Fruit fly (Drosophila melanogaster): ENCODE measurements around the gene CG15005.

The CG15005 gene

dm6 chr3L:4169957-4170651, 34.0 kb downstream of the CG15005 start, which contains the start of gene Ero1L (continued):
- peak; percentile 30; the same call in 1 of the 3 replicates for TF ChIP-seq otp (GFP tag; IDR thresholded peaks at IDR 0.05)
- TF ChIP-seq lilli (GFP tag; optimal IDR thresholded peaks at IDR 0.05) = peak; percentile 34
- no peak for TF ChIP-seq sna (GFP tag; IDR thresholded peaks at IDR 0.05; ENCODE audit: partially characterized antibody)
- TF ChIP-seq CG2199 (GFP tag; IDR thresholded peaks at IDR 0.05) = peak; percentile 65; the same call in 1 of the 3 replicates
- TF ChIP-seq scrt (GFP tag; optimal IDR thresholded peaks at IDR 0.05) = peak; percentile 15
- peak; percentile 98 for TF ChIP-seq E2f2 (GFP tag; IDR thresholded peaks at IDR 0.05)
- peak; percentile 37 for TF ChIP-seq CG6689 (GFP tag; IDR thresholded peaks at IDR 0.05)
- TF ChIP-seq CG14441 (GFP tag; IDR thresholded peaks at IDR 0.05) = 0 out of 2 replicates have a peak, but pooled peaks have one; percentile 31
- TF ChIP-seq CG15514 (GFP tag; optimal IDR thresholded peaks at IDR 0.05) = peak; percentile 45
- peak; percentile 41 for TF ChIP-seq Sin3A (optimal IDR thresholded peaks at IDR 0.05)
- TF ChIP-seq zen (tag; optimal IDR thresholded peaks at IDR 0.05) = peak; percentile 32
- peak; percentile 10 for TF ChIP-seq Fer2 (tag; optimal IDR thresholded peaks at IDR 0.05)
- TF ChIP-seq Nf-YC (tag; optimal IDR thresholded peaks at IDR 0.05) = peak; percentile 60
- TF ChIP-seq peb (GFP tag; IDR thresholded peaks at IDR 0.05) = no peak
- TF ChIP-seq Blimp-1 (GFP tag; optimal IDR thresholded peaks at IDR 0.05) = peak; percentile 64
- TF ChIP-seq CG14014 (GFP tag; IDR thresholded peaks at IDR 0.05) = 0 out of 2 replicates have a peak, but pooled peaks have one; percentile 8
- no peak for TF ChIP-seq lov (optimal IDR thresholded peaks at IDR 0.05)
- 0 out of 3 replicates have a peak, but pooled peaks have one; percentile 47 for TF ChIP-seq lov (GFP tag; IDR thresholded peaks at IDR 0.05)
- peak; percentile 48; the same call in 1 of the 2 replicates for TF ChIP-seq nerfin-2 (GFP tag; IDR thresholded peaks at IDR 0.05; ENCODE audit: partially characterized antibody)
- TF ChIP-seq Sox102F (GFP tag; optimal IDR thresholded peaks at IDR 0.05) = no peak
- TF ChIP-seq CG34422 (GFP tag; IDR thresholded peaks at IDR 0.05) = peak; percentile 64; the same call in 2 of the 3 replicates
- TF ChIP-seq CG10147 (GFP tag; optimal IDR thresholded peaks at IDR 0.05) = peak; percentile 36

- TF ChIP-seq Med (GFP tag) (peak; percentile 43), tll (GFP tag; optimal IDR thresholded peaks at IDR 0.05) (peak in 1 of 2 experiments; percentile 40), cad (GFP tag; optimal IDR thresholded peaks at IDR 0.05) (peak; percentile 93), bigmax (GFP tag; optimal IDR thresholded peaks at IDR 0.05) (no peak), D (optimal IDR thresholded peaks at IDR 0.05) (no peak), D (GFP tag; optimal IDR thresholded peaks at IDR 0.05) (no peak), CG17802 (tag; optimal IDR thresholded peaks at IDR 0.05) (no peak), CG15479 (GFP tag; optimal IDR thresholded peaks at IDR 0.05) (peak; percentile 57), Dll (GFP tag; IDR thresholded peaks at IDR 0.05; ENCODE audit: partially characterized antibody) (no peak), gcm2 (GFP tag; optimal IDR thresholded peaks at IDR 0.05) (no peak), CG17829 (tag; optimal IDR thresholded peaks at IDR 0.05) (no peak), CG4424 (GFP tag; optimal IDR thresholded peaks at IDR 0.05) (no peak), sens-2 (GFP tag; IDR thresholded peaks at IDR 0.05) (no peak), unc-4 (GFP tag; IDR thresholded peaks at IDR 0.05; ENCODE audit: partially characterized antibody) (no peak), Blimp-1 (GFP tag; optimal IDR thresholded peaks at IDR 0.05) (peak; percentile 32), ci (GFP tag; IDR thresholded peaks at IDR 0.05) (0 out of 3 replicates have a peak, but pooled peaks have one; percentile 16), zen (tag; optimal IDR thresholded peaks at IDR 0.05) (no peak), nom (GFP tag; optimal IDR thresholded peaks at IDR 0.05) (no peak), dmrt11E (tag; optimal IDR thresholded peaks at IDR 0.05) (no peak), Bteb2 (GFP tag; optimal IDR thresholded peaks at IDR 0.05) (no peak), sd (tag; optimal IDR thresholded peaks at IDR 0.05) (no peak), Trl (optimal IDR thresholded peaks at IDR 0.05) (peak in 1 of 2 experiments; percentile 41), Trl (GFP tag; optimal IDR thresholded peaks at IDR 0.05) (no peak), Hand (GFP tag; optimal IDR thresholded peaks at IDR 0.05) (no peak), CG6854 (GFP tag; optimal IDR thresholded peaks at IDR 0.05) (no peak), Lhr (GFP tag; optimal IDR thresholded peaks at IDR 0.05) (no peak), ken (GFP tag; IDR thresholded peaks at IDR 0.05) (0 out of 3 replicates have a peak, but pooled peaks have one; percentile 35), pan (optimal IDR thresholded peaks at IDR 0.05) (no peak), pan (GFP tag; optimal IDR thresholded peaks at IDR 0.05 in 1 of 2, IDR thresholded peaks at IDR 0.05 in 1 of 2) (no peak)
Measured at dm6 chr3L:4167353-4167842, 36.7 kb downstream of the CG15005 start, which contains the start of gene mas. Gene mas (minus strand): TSS chr3L:4167464.
